Worm (Caenorhabditis elegans): ENCODE measurements around the gene frpr-12.

DNA sequence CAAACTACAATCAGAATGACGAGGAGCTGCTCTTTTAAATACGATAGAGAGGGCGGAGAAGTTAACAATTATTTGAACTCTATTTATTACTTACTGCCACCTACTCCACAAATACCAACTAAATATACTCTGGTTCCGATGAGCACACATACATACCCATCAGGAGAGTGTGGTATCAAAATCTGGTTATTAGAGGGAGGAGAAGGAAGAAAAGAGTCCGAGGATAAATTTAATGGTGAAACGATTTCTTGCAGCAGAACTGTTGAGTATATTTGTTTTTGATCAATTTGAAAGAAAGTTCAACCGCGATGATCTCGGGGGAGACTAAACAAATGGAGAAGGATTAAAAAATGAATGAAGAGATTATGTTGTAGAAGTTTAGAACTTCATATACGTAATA is 26.2 kb downstream of the frpr-12 start, which contains the start of gene H14N18.4:
- no peak for TF ChIP-seq tbx-11 (GFP tag; IDR thresholded peaks at IDR 0.05)
- TF ChIP-seq scrt-1 (GFP tag; IDR thresholded peaks at IDR 0.05) = no peak
- TF ChIP-seq flt-1 (GFP tag; IDR thresholded peaks at IDR 0.05) = no peak

Measured in whole organism, early embryonic.